Fruit fly (Drosophila melanogaster) whole organism, embryonic: ENCODE measurements around the gene HemK2.

Experiments
- Blimp-1 ChIP-seq: fragments of 200-800 bp; sonication (Bioruptor generic); optimal IDR thresholded peaks from 3 replicates; lab custom pipeline; 2018; ENCODE audit warnings: missing biosample characterization, missing genetic modification characterization, mild to moderate bottlenecking, moderate library complexity, missing genetic modification reagents
- CG1024 ChIP-seq: fragments of 200-800 bp; sonication (Bioruptor generic); IDR thresholded peaks from 2 replicates; pipeline ENCODE4 v1.3.6; 2022; ENCODE audit warnings: missing biosample characterization, missing genetic modification characterization
- CG11085 ChIP-seq: fragments of 200-800 bp; sonication (Bioruptor generic); IDR thresholded peaks from 2 replicates; pipeline ENCODE4 v1.3.6; 2022; ENCODE audit warnings: missing biosample characterization, missing genetic modification characterization
- CG11456 ChIP-seq: fragments of 200-800 bp; sonication (Bioruptor generic); IDR thresholded peaks from 3 replicates; pipeline ENCODE4 v1.3.6; 2022; ENCODE audit warnings: missing biosample characterization, missing genetic modification characterization
- CG11723 ChIP-seq: fragments of 200-800 bp; sonication (Bioruptor generic); optimal IDR thresholded peaks from 2 replicates; lab custom pipeline; 2017; ENCODE audit warnings: missing biosample characterization, mild to moderate bottlenecking, missing genetic modification characterization
- CG13424 ChIP-seq: fragments of 200-800 bp; sonication (Bioruptor generic); optimal IDR thresholded peaks from 2 replicates; lab custom pipeline; 2019; ENCODE audit warnings: missing biosample characterization, mild to moderate bottlenecking, missing genetic modification characterization, moderate library complexity
- CG13624 ChIP-seq: fragments of 200-800 bp; sonication (Bioruptor generic); optimal IDR thresholded peaks from 2 replicates; lab custom pipeline; 2016; ENCODE audit warnings: missing biosample characterization, missing genetic modification characterization
- CG17385 ChIP-seq: fragments of 200-800 bp; sonication (Bioruptor generic); optimal IDR thresholded peaks from 3 replicates; lab custom pipeline; 2018; ENCODE audit warnings: missing biosample characterization, mild to moderate bottlenecking, missing genetic modification characterization
- CG18619 ChIP-seq: fragments of 200-800 bp; sonication (Bioruptor generic); optimal IDR thresholded peaks from 3 replicates; lab custom pipeline; 2017; ENCODE audit warnings: missing biosample characterization, mild to moderate bottlenecking, missing genetic modification characterization
- CG2129 ChIP-seq: fragments of 200-800 bp; sonication (Bioruptor generic); IDR thresholded peaks from 2 replicates; pipeline ENCODE4 v1.3.6; 2022; ENCODE audit warnings: missing biosample characterization, missing genetic modification characterization; ENCODE audit not compliant: partially characterized antibody
- CG31224 ChIP-seq: fragments of 200-800 bp; sonication (Bioruptor generic); IDR thresholded peaks from 2 replicates; pipeline ENCODE4 v1.3.6; 2022; ENCODE audit warnings: missing biosample characterization, missing genetic modification characterization
- CG34224 ChIP-seq: fragments of 200-800 bp; sonication (Bioruptor generic); IDR thresholded peaks from 3 replicates; pipeline ENCODE4 v1.3.6; 2022; ENCODE audit warnings: missing biosample characterization, missing genetic modification characterization; ENCODE audit not compliant: partially characterized antibody
- CG6272 ChIP-seq: fragments of 200-800 bp; sonication (Bioruptor generic); IDR thresholded peaks from 2 replicates; pipeline ENCODE4 v1.3.6; 2022; ENCODE audit warnings: missing biosample characterization, missing genetic modification characterization
- CG6765 ChIP-seq: fragments of 200-800 bp; sonication (Bioruptor generic); optimal IDR thresholded peaks from 3 replicates; lab custom pipeline; 2017; ENCODE audit warnings: missing biosample characterization, mild to moderate bottlenecking, missing genetic modification characterization
- CG6813 ChIP-seq: fragments of 200-800 bp; sonication (Bioruptor generic); optimal IDR thresholded peaks from 2 replicates; lab custom pipeline; 2017; ENCODE audit warnings: missing biosample characterization, missing genetic modification characterization, mild to moderate bottlenecking, moderate library complexity, missing genetic modification reagents
- CG7556 ChIP-seq: fragments of 200-800 bp; sonication (Bioruptor generic); optimal IDR thresholded peaks from 2 replicates; lab custom pipeline; 2017; ENCODE audit warnings: missing biosample characterization, mild to moderate bottlenecking, missing genetic modification characterization
- CG8924 ChIP-seq: fragments of 200-800 bp; optimal IDR thresholded peaks from 3 replicates; lab custom pipeline; 2019; ENCODE audit warnings: missing biosample characterization, mild to moderate bottlenecking, missing genetic modification characterization, moderate library complexity
- Dad ChIP-seq: fragments of 200-800 bp; sonication (Bioruptor generic); optimal IDR thresholded peaks from 3 replicates; lab custom pipeline; 2016; ENCODE audit warnings: missing biosample characterization, missing genetic modification characterization
- Deaf1 ChIP-seq: fragments of 200-800 bp; optimal IDR thresholded peaks from 3 replicates; lab custom pipeline; 2019; ENCODE audit warnings: missing biosample characterization, mild to moderate bottlenecking, missing genetic modification characterization, moderate library complexity
- Gug ChIP-seq: fragments of 200-800 bp; sonication (Bioruptor generic); IDR thresholded peaks from 4 replicates; pipeline ENCODE4 v1.3.6; 2022; ENCODE audit warnings: missing biosample characterization, missing genetic modification characterization
- HLH4C ChIP-seq: fragments of 200-800 bp; sonication (Bioruptor generic); IDR thresholded peaks from 3 replicates; pipeline ENCODE4 v1.3.6; 2022; ENCODE audit warnings: missing biosample characterization, missing genetic modification characterization; ENCODE audit not compliant: partially characterized antibody
- HmgD ChIP-seq: fragments of 200-800 bp; sonication (Bioruptor generic); optimal IDR thresholded peaks from 3 replicates; lab custom pipeline; 2016; ENCODE audit warnings: missing biosample characterization, missing genetic modification characterization
- Hr3 ChIP-seq: fragments of 200-800 bp; sonication (Bioruptor generic); optimal IDR thresholded peaks from 3 replicates; lab custom pipeline; 2016; ENCODE audit warnings: missing biosample characterization, missing genetic modification characterization
- Lim3 ChIP-seq: fragments of 200-800 bp; sonication (Bioruptor generic); IDR thresholded peaks from 2 replicates; pipeline ENCODE4 v1.3.6; 2022; ENCODE audit warnings: missing biosample characterization, missing genetic modification characterization
- Nf-YA ChIP-seq: fragments of 200-800 bp; sonication (Bioruptor generic); IDR thresholded peaks from 2 replicates; pipeline ENCODE4 v1.3.6; 2022; ENCODE audit warnings: missing biosample characterization, missing genetic modification characterization
- Pdp1 ChIP-seq, 2 experiments: fragments of 200-800 bp; sonication (Bioruptor generic); optimal IDR thresholded peaks; 3 replicates each; lab custom pipeline; 2016; ENCODE audit warnings: missing biosample characterization in 2 of 2, missing genetic modification characterization in 2 of 2, mild to moderate bottlenecking in 1 of 2, moderate library complexity in 1 of 2
- Rx ChIP-seq: fragments of 200-800 bp; sonication (Bioruptor generic); IDR thresholded peaks from 2 replicates; pipeline ENCODE4 v1.3.6; 2022; ENCODE audit warnings: missing biosample characterization, missing genetic modification characterization
- Scr ChIP-seq: fragments of 200-800 bp; sonication (Bioruptor generic); IDR thresholded peaks from 2 replicates; pipeline ENCODE4 v1.3.6; 2022; ENCODE audit warnings: missing biosample characterization, missing genetic modification characterization; ENCODE audit not compliant: partially characterized antibody
- Sox102F ChIP-seq: fragments of 200-800 bp; sonication (Bioruptor generic); optimal IDR thresholded peaks from 2 replicates; lab custom pipeline; 2018; ENCODE audit warnings: missing biosample characterization, mild to moderate bottlenecking, missing genetic modification characterization, moderate library complexity
- Xbp1 ChIP-seq: fragments of 200-800 bp; sonication (Bioruptor generic); optimal IDR thresholded peaks from 3 replicates; lab custom pipeline; 2016; ENCODE audit warnings: missing biosample characterization, mild to moderate bottlenecking, missing genetic modification characterization
- ara ChIP-seq: fragments of 200-800 bp; sonication (Bioruptor generic); IDR thresholded peaks from 2 replicates; pipeline ENCODE4 v1.3.6; 2022; ENCODE audit warnings: missing biosample characterization, missing genetic modification characterization
- cas ChIP-seq: fragments of 200-800 bp; sonication (Bioruptor generic); IDR thresholded peaks from 2 replicates; pipeline ENCODE4 v1.3.6; 2022; ENCODE audit warnings: missing biosample characterization, missing genetic modification characterization
- crc ChIP-seq: fragments of 200-800 bp; sonication (Bioruptor generic); optimal IDR thresholded peaks from 2 replicates; lab custom pipeline; 2016; ENCODE audit warnings: missing biosample characterization, missing genetic modification characterization
- dm ChIP-seq: fragments of 200-800 bp; sonication (Bioruptor generic); optimal IDR thresholded peaks from 3 replicates; lab custom pipeline; 2016; ENCODE audit warnings: missing biosample characterization, missing genetic modification characterization
- ems ChIP-seq: fragments of 200-800 bp; sonication (Bioruptor generic); optimal IDR thresholded peaks from 3 replicates; lab custom pipeline; 2016; ENCODE audit warnings: missing biosample characterization, missing genetic modification characterization
- en ChIP-seq: fragments of 200-800 bp; sonication (Bioruptor generic); optimal IDR thresholded peaks from 2 replicates; lab custom pipeline; 2016; ENCODE audit warnings: missing biosample characterization, missing genetic modification characterization
- ham ChIP-seq: fragments of 200-800 bp; sonication (Bioruptor generic); IDR thresholded peaks from 2 replicates; pipeline ENCODE4 v1.3.6; 2022; ENCODE audit warnings: missing biosample characterization, missing genetic modification characterization
- kah ChIP-seq: fragments of 200-800 bp; sonication (Bioruptor generic); optimal IDR thresholded peaks from 2 replicates; lab custom pipeline; 2018; ENCODE audit warnings: missing biosample characterization, mild to moderate bottlenecking, missing genetic modification characterization
- lola ChIP-seq, 3 experiments: fragments of >200 bp in 2 of 3; fragments of 200-800 bp in 1 of 3; sonication (Bioruptor generic) in 1 of 3; optimal IDR thresholded peaks; 2 replicates each; lab custom pipeline; 2017 to 2019; ENCODE audit warnings: missing biosample characterization in 3 of 3, missing genetic modification characterization in 3 of 3, mild to moderate bottlenecking in 1 of 3, moderate library complexity in 1 of 3
- pan ChIP-seq, 4 experiments: fragments of >200 bp in 3 of 4; fragments of 200-800 bp in 1 of 4; sonication (Bioruptor generic) in 1 of 4; optimal IDR thresholded peaks in 3 of 4; IDR thresholded peaks in 1 of 4; 2 replicates each; pipeline versions ENCODE4 v1.3.6 to Lab custom; 2017 to 2022; ENCODE audit warnings: missing biosample characterization in 2 of 4, missing genetic modification characterization in 2 of 4, mixed read lengths in 1 of 4
- pnt ChIP-seq: fragments of 200-800 bp; sonication (Bioruptor generic); optimal IDR thresholded peaks from 3 replicates; lab custom pipeline; 2016; ENCODE audit warnings: missing biosample characterization, missing genetic modification characterization
- so ChIP-seq: fragments of 200-800 bp; sonication (Bioruptor generic); IDR thresholded peaks from 3 replicates; pipeline ENCODE4 v1.3.6; 2022; ENCODE audit warnings: missing biosample characterization, missing genetic modification characterization
- tap ChIP-seq: fragments of 200-800 bp; optimal IDR thresholded peaks from 3 replicates; lab custom pipeline; 2019; ENCODE audit warnings: missing biosample characterization, mild to moderate bottlenecking, missing genetic modification characterization, moderate library complexity
- tio ChIP-seq: fragments of 200-800 bp; sonication (Bioruptor generic); optimal IDR thresholded peaks from 2 replicates; lab custom pipeline; 2017; ENCODE audit warnings: missing biosample characterization, missing genetic modification characterization, inconsistent platforms
- trem ChIP-seq: fragments of 200-800 bp; optimal IDR thresholded peaks from 3 replicates; lab custom pipeline; 2019; ENCODE audit warnings: missing biosample characterization, mild to moderate bottlenecking, missing genetic modification characterization, moderate library complexity
- unpg ChIP-seq: fragments of 200-800 bp; sonication (Bioruptor generic); optimal IDR thresholded peaks from 3 replicates; lab custom pipeline; 2018; ENCODE audit warnings: missing biosample characterization, mild to moderate bottlenecking, missing genetic modification characterization, moderate library complexity
- z ChIP-seq: fragments of 200-800 bp; sonication (Bioruptor generic); IDR thresholded peaks from 3 replicates; pipeline ENCODE4 v1.3.6; 2022; ENCODE audit warnings: missing biosample characterization, missing genetic modification characterization
- zfh2 ChIP-seq: fragments of 200-800 bp; sonication (Bioruptor generic); optimal IDR thresholded peaks from 2 replicates; lab custom pipeline; 2016; ENCODE audit warnings: missing biosample characterization, missing genetic modification characterization

The HemK2 gene

dm6 chr2L:2731370-2732138 is 27.9 kb downstream of the HemK2 start (continued):
- peak; percentile 21 for TF ChIP-seq CG17385 (GFP tag; lab: Kevin White, UChicago)
- TF ChIP-seq CG13424 (tag; lab: Kevin White, UChicago) = peak; percentile 21
- TF ChIP-seq CG8924 (tag; lab: Kevin White, UChicago) = peak; percentile 0
- TF ChIP-seq CG13624 (GFP tag; lab: Kevin White, UChicago) = peak; percentile 18
- peak; percentile 47; the same call in 1 of the 2 replicates for TF ChIP-seq ara (GFP tag; lab: Robert Waterston, UW)
- TF ChIP-seq Rx = peak; percentile 62; the same call in 1 of the 2 replicates
- TF ChIP-seq CG11456 = no peak
- TF ChIP-seq tio = no peak
- peak; percentile 10 for TF ChIP-seq Hr3 (GFP tag; lab: Kevin White, UChicago)
- TF ChIP-seq so = 0 out of 3 replicates have a peak, but pooled peaks have one; percentile 41
- TF ChIP-seq CG11085 (GFP tag; lab: Robert Waterston, UW) = no peak
- TF ChIP-seq Dad (GFP tag; lab: Kevin White, UChicago) = no peak
- TF ChIP-seq CG18619 (GFP tag; lab: Kevin White, UChicago) = peak; percentile 9
- TF ChIP-seq crc (GFP tag; lab: Kevin White, UChicago) = no peak
- TF ChIP-seq Lim3 (GFP tag; lab: Robert Waterston, UW) = no peak
- no peak for TF ChIP-seq CG2129 (GFP tag; lab: Robert Waterston, UW)
- TF ChIP-seq lola (GFP tag; optimal IDR thresholded peaks at IDR 0.05; lab: Kevin White, UChicago) = no peak
- TF ChIP-seq Pdp1 (GFP tag; optimal IDR thresholded peaks at IDR 0.05; lab: Kevin White, UChicago) = peak in 1 of 2 experiments; percentile 68
- TF ChIP-seq Xbp1 = peak; percentile 16
- no peak for TF ChIP-seq zfh2 (GFP tag; lab: Kevin White, UChicago)
- peak; percentile 57 for TF ChIP-seq Deaf1 (tag; lab: Kevin White, UChicago)
- TF ChIP-seq dm (GFP tag; lab: Kevin White, UChicago) = no peak
- no peak for TF ChIP-seq en
- TF ChIP-seq CG34224 (GFP tag; lab: Robert Waterston, UW) = no peak
- peak; percentile 25 for TF ChIP-seq CG7556
- peak; percentile 23 for TF ChIP-seq ems (GFP tag; lab: Kevin White, UChicago)
- peak; percentile 36; the same call in 1 of the 2 replicates for TF ChIP-seq CG31224
- TF ChIP-seq pan (optimal IDR thresholded peaks at IDR 0.05; lab: Kevin White, UChicago) = no peak
- peak in 1 of 2 experiments; percentile 63 for TF ChIP-seq pan (GFP tag; optimal IDR thresholded peaks at IDR 0.05 in 1 of 2, IDR thresholded peaks at IDR 0.05 in 1 of 2)
- TF ChIP-seq CG11723 = peak; percentile 16
- TF ChIP-seq CG6765 (GFP tag; lab: Kevin White, UChicago) = no peak
- TF ChIP-seq unpg (GFP tag; lab: Kevin White, UChicago) = peak; percentile 29
- TF ChIP-seq pnt (GFP tag; lab: Kevin White, UChicago) = peak; percentile 37
- no peak for TF ChIP-seq CG1024
- 0 out of 4 replicates have a peak, but pooled peaks have one; percentile 22 for TF ChIP-seq Gug (GFP tag; lab: Robert Waterston, UW)
- TF ChIP-seq cas (GFP tag; lab: Robert Waterston, UW) = no peak
- no peak for TF ChIP-seq Scr (GFP tag; lab: Robert Waterston, UW)
- no peak for TF ChIP-seq ham (GFP tag; lab: Robert Waterston, UW)
- no peak for TF ChIP-seq Nf-YA
- TF ChIP-seq CG6813 (GFP tag; lab: Kevin White, UChicago) = no peak
- TF ChIP-seq CG6272 (GFP tag; lab: Robert Waterston, UW) = no peak
- no peak for TF ChIP-seq kah (GFP tag; lab: Kevin White, UChicago)
- TF ChIP-seq HmgD (GFP tag; lab: Kevin White, UChicago) = no peak
- peak; percentile 6 for TF ChIP-seq tap (tag; lab: Kevin White, UChicago)
- TF ChIP-seq Blimp-1 (GFP tag; lab: Kevin White, UChicago) = peak; percentile 50
- no peak for TF ChIP-seq HLH4C (GFP tag; lab: Robert Waterston, UW)
- peak; percentile 40 for TF ChIP-seq Sox102F (GFP tag; lab: Kevin White, UChicago)
- TF ChIP-seq z (GFP tag; lab: Robert Waterston, UW) = no peak
- no peak for TF ChIP-seq trem
